ENCODE assay signal across 3 fruit fly cellular contexts in the genomic region with DNA sequence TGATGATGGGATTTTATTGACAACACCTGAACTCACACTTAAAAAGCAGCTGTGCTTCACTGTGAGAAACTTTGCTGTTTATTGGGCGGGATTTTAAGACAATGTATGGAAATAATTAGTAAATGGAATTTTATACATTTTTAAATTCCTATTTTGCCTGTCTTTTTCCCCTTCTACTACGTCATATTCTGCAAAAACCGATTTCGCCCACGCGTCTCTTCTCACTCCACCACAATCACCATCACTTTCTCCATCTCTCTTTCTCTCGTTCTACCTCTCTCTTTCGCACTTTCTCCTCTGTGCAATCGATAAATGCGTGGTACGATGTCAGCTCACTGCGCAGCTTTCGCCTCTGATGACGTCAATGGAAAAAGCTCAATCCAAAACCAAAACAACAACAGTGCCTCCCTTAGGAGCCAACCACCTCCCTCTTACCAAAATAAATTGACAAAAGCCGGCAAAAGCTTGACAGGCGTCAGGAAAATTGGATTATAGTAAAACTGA.
TF ChIP-seq lines count a peak whose summit lies in the region.

No protein-coding gene starts in this region.

- TF ChIP-seq CTCF in whole organism, embryonic (GFP tag; optimal IDR thresholded peaks at IDR 0.05; lab: Kevin White, UChicago): no peak

TF ChIP-seq in whole organism, adult, 20 proteins besides CTCF, POLR2A, EP300 and RAD21:
- TF ChIP-seq pad (GFP tag; optimal IDR thresholded peaks at IDR 0.05; lab: Kevin White, UChicago) (peak; percentile 39), cic (GFP tag; optimal IDR thresholded peaks at IDR 0.05; lab: Kevin White, UChicago) (no peak)

TF ChIP-seq in whole organism, embryonic, 481 proteins besides CTCF, POLR2A, EP300 and RAD21:
- TF ChIP-seq onecut (GFP tag; IDR thresholded peaks at IDR 0.05; lab: Robert Waterston, UW): peak; percentile 99
- TF ChIP-seq YL-1 (GFP tag; optimal IDR thresholded peaks at IDR 0.05; lab: Kevin White, UChicago): peak; percentile 9
- peak; percentile 50 for TF ChIP-seq CG1832 (GFP tag; optimal IDR thresholded peaks at IDR 0.05; lab: Kevin White, UChicago)
- TF ChIP-seq sens (GFP tag; lab: Kevin White, UChicago): peak; percentile 60
- TF ChIP-seq CG15269 (tag; optimal IDR thresholded peaks at IDR 0.05; lab: Kevin White, UChicago): no peak
- TF ChIP-seq Blimp-1 (GFP tag; optimal IDR thresholded peaks at IDR 0.05; lab: Kevin White, UChicago): peak; percentile 3
- peak; percentile 2 for TF ChIP-seq Hmr (GFP tag; optimal IDR thresholded peaks at IDR 0.05; lab: Kevin White, UChicago)
- TF ChIP-seq chinmo (GFP tag; IDR thresholded peaks at IDR 0.05; lab: Robert Waterston, UW; ENCODE audit: partially characterized antibody): no peak
- no peak for TF ChIP-seq CG11398 (GFP tag; optimal IDR thresholded peaks at IDR 0.05; lab: Kevin White, UChicago)
- TF ChIP-seq abd-A (tag; optimal IDR thresholded peaks at IDR 0.05; lab: Kevin White, UChicago): peak; percentile 90
- TF ChIP-seq row (GFP tag; IDR thresholded peaks at IDR 0.05; lab: Robert Waterston, UW): peak; percentile 34; the same call in 1 of the 3 replicates
- no peak for TF ChIP-seq Dll (GFP tag; IDR thresholded peaks at IDR 0.05; lab: Robert Waterston, UW; ENCODE audit: partially characterized antibody)
- 0 out of 2 replicates have a peak, but pooled peaks have one; percentile 17 for TF ChIP-seq slbo (GFP tag; IDR thresholded peaks at IDR 0.05; lab: Robert Waterston, UW)
- TF ChIP-seq Awh (GFP tag; IDR thresholded peaks at IDR 0.05; lab: Robert Waterston, UW): no peak
- TF ChIP-seq CG10321 (GFP tag; IDR thresholded peaks at IDR 0.05; lab: Robert Waterston, UW): peak; percentile 25; the same call in 1 of the 2 replicates
- TF ChIP-seq CG16779 (GFP tag; IDR thresholded peaks at IDR 0.05; lab: Robert Waterston, UW): peak; percentile 79; the same call in 1 of the 2 replicates
- TF ChIP-seq CG12769 (tag; optimal IDR thresholded peaks at IDR 0.05; lab: Kevin White, UChicago): peak; percentile 41
- peak; percentile 81 for TF ChIP-seq sr (GFP tag; IDR thresholded peaks at IDR 0.05; lab: Robert Waterston, UW)
- TF ChIP-seq pnt (GFP tag; optimal IDR thresholded peaks at IDR 0.05; lab: Kevin White, UChicago): no peak
- peak in 1 of 2 experiments; percentile 14 for TF ChIP-seq eve (GFP tag; optimal IDR thresholded peaks at IDR 0.05; lab: Kevin White, UChicago)
- no peak for TF ChIP-seq CG7372 (GFP tag; IDR thresholded peaks at IDR 0.05; lab: Robert Waterston, UW)
- peak; percentile 31 for TF ChIP-seq BtbVII (GFP tag; optimal IDR thresholded peaks at IDR 0.05; lab: Kevin White, UChicago)
- TF ChIP-seq nerfin-1 (tag; optimal IDR thresholded peaks at IDR 0.05; lab: Kevin White, UChicago): peak; percentile 5
- TF ChIP-seq ewg (GFP tag; optimal IDR thresholded peaks at IDR 0.05; lab: Kevin White, UChicago): peak; percentile 94
- peak; percentile 52 for TF ChIP-seq cg (GFP tag; optimal IDR thresholded peaks at IDR 0.05; lab: Kevin White, UChicago)
TF ChIP-seq in whole organism, embryonic: peak in this region for 18.

TF ChIP-seq in whole organism, prepupa, 60 proteins besides CTCF, POLR2A, EP300 and RAD21:
- no peak for TF ChIP-seq CG10669 (GFP tag; optimal IDR thresholded peaks at IDR 0.05; lab: Kevin White, UChicago)
- TF ChIP-seq CG16779 (tag; optimal IDR thresholded peaks at IDR 0.05; lab: Kevin White, UChicago): no peak
- no peak for TF ChIP-seq acj6 (GFP tag; optimal IDR thresholded peaks at IDR 0.05; lab: Kevin White, UChicago)
- no peak for TF ChIP-seq esn (GFP tag; optimal IDR thresholded peaks at IDR 0.05; lab: Kevin White, UChicago)
- TF ChIP-seq Met (GFP tag; optimal IDR thresholded peaks at IDR 0.05; lab: Kevin White, UChicago): no peak
- no peak for TF ChIP-seq vri (GFP tag; optimal IDR thresholded peaks at IDR 0.05; lab: Kevin White, UChicago)
- TF ChIP-seq CG6792 (GFP tag; optimal IDR thresholded peaks at IDR 0.05; lab: Kevin White, UChicago): no peak
- TF ChIP-seq Eip78C (GFP tag; lab: Kevin White, UChicago): peak; percentile 57
- no peak for TF ChIP-seq svp (GFP tag; lab: Kevin White, UChicago)
- no peak for TF ChIP-seq net (GFP tag; optimal IDR thresholded peaks at IDR 0.05; lab: Kevin White, UChicago)
- no peak for TF ChIP-seq salr (GFP tag; optimal IDR thresholded peaks at IDR 0.05; lab: Kevin White, UChicago)
- peak; percentile 1 for TF ChIP-seq CG32006 (GFP tag; optimal IDR thresholded peaks at IDR 0.05; lab: Kevin White, UChicago)
- TF ChIP-seq spab (GFP tag; optimal IDR thresholded peaks at IDR 0.05; lab: Kevin White, UChicago): no peak
- no peak for TF ChIP-seq CG34406 (GFP tag; optimal IDR thresholded peaks at IDR 0.05; lab: Kevin White, UChicago)
TF ChIP-seq in whole organism, prepupa: peak in this region for 2.
